Worm (Caenorhabditis elegans) whole organism, midembryonic: ENCODE results near the gene srbc-43.

Source experiments
- T22C8.4 ChIP-seq: fragments of 200-800 bp; sonication (Bioruptor generic); IDR thresholded peaks from 2 replicates; pipeline ENCODE4 v1.3.6; 2022; ENCODE audit warnings: missing genetic modification characterization, missing compliant biosample characterization
- cog-1 ChIP-seq: sonication (generic microtip); optimal IDR thresholded peaks from 2 replicates; lab custom pipeline; 2016; ENCODE audit warnings: missing genetic modification characterization, missing compliant biosample characterization
- flt-1 ChIP-seq: fragments of 200-800 bp; sonication (Bioruptor generic); IDR thresholded peaks from 2 replicates; pipeline ENCODE4 v1.3.6; 2022; ENCODE audit warnings: missing genetic modification characterization, missing compliant biosample characterization
- klf-2 ChIP-seq: fragments of 200-800 bp; sonication (Bioruptor generic); conservative IDR thresholded peaks from 2 replicates; pipeline ENCODE4 v1.3.6; 2022; ENCODE audit warnings: missing genetic modification reagents, missing genetic modification characterization, missing compliant biosample characterization
- med-1 ChIP-seq: sonication (generic microtip); optimal IDR thresholded peaks from 2 replicates; lab custom pipeline; 2017; ENCODE audit warnings: missing genetic modification characterization, mild to moderate bottlenecking, missing compliant biosample characterization, antibody characterized with exemption, missing genetic modification reagents; ENCODE audit not compliant: insufficient read depth
- ref-1 ChIP-seq: fragments of 200-800 bp; sonication (Bioruptor generic); conservative IDR thresholded peaks from 2 replicates; pipeline ENCODE4 v1.3.6; 2022; ENCODE audit warnings: missing genetic modification reagents, missing genetic modification characterization, missing compliant biosample characterization
- tab-1 ChIP-seq: fragments of 200-800 bp; sonication (Bioruptor generic); IDR thresholded peaks from 2 replicates; pipeline ENCODE4 v1.3.6; 2022; ENCODE audit warnings: missing genetic modification characterization, missing compliant biosample characterization
- ztf-23 ChIP-seq: fragments of 200-800 bp; sonication (Bioruptor generic); IDR thresholded peaks from 2 replicates; pipeline ENCODE4 v1.3.6; 2022; ENCODE audit warnings: missing genetic modification reagents, missing genetic modification characterization, missing compliant biosample characterization
- ztf-29 ChIP-seq: fragments of 200-800 bp; sonication (Bioruptor generic); IDR thresholded peaks from 2 replicates; pipeline ENCODE4 v1.3.6; 2022; ENCODE audit warnings: missing genetic modification reagents, missing genetic modification characterization, missing compliant biosample characterization

Gene srbc-43

DNA sequence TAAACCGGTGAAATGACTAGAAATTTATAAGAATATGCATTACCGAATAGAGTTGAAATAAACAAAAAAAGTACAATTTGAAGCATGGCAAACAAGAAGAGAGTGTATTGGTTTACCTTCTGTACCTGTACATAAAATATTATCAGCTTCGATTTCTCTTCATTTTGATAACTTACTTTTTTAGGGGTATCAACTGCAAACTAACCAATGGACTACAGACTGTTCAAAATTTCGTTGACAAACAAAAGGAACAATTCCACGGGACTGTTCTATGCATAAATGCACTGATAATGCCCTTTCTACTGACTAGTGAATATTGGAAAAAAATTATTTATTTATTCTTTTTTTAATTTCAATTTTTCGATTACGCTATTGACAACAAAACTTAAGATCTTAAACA lies 7.7 kb upstream of the srbc-43 start, which contains the start of gene ugt-6:
Gene ugt-6, minus strand, starts transcription at position 233 of the 400 bp plus-strand sequence.
- TF ChIP-seq cog-1 (no peak), T22C8.4 (GFP tag; lab: Robert Waterston, UW) (no peak), flt-1 (GFP tag; lab: Robert Waterston, UW) (no peak), tab-1 (GFP tag; lab: Robert Waterston, UW) (no peak), ztf-29 (GFP tag; lab: Robert Waterston, UW) (no peak), klf-2 (no peak), med-1 (GFP tag; lab: Kevin White, UChicago) (no peak)

- TF ChIP-seq med-1 (GFP tag; lab: Kevin White, UChicago) (no peak), tab-1 (GFP tag; lab: Robert Waterston, UW) (no peak), ref-1 (no peak), cog-1 (no peak), flt-1 (GFP tag; lab: Robert Waterston, UW) (no peak), T22C8.4 (GFP tag; lab: Robert Waterston, UW) (no peak), klf-2 (no peak), ztf-29 (GFP tag; lab: Robert Waterston, UW) (no peak), ztf-23 (GFP tag; lab: Robert Waterston, UW) (no peak)
These were observed 6.7 kb upstream of the srbc-43 start for ce11 chrV:12796908-12797490.

- TF ChIP-seq med-1 (GFP tag; lab: Kevin White, UChicago) (no peak), flt-1 (GFP tag; lab: Robert Waterston, UW) (no peak), klf-2 (no peak), ztf-23 (GFP tag; lab: Robert Waterston, UW) (no peak), tab-1 (GFP tag; lab: Robert Waterston, UW) (no peak), ref-1 (no peak), cog-1 (no peak), ztf-29 (GFP tag; lab: Robert Waterston, UW) (no peak), T22C8.4 (GFP tag; lab: Robert Waterston, UW) (no peak)
These were observed 5.6 kb upstream of the srbc-43 start for ce11 chrV:12795927-12796326.

DNA sequence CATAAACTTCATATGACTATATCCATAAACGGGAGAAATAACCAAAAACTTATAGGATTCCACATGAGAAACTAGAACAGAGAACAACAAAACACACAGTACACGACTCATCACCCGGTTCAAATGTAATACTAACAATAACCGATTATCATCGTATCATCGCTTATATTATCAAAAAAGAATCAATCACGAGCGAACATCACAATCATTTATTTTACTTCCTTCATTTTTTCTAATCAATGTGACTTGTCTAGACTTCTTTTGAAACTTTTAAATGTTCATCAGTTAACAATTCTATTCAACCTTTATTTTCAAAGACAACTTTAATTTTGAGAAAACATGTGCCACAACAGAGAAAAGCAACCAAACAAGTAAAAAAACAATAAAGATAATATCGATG lies 4.9 kb upstream of the srbc-43 start, which contains the start of gene ugt-4:
Gene ugt-4, minus strand, starts transcription at position 141 of the 400 bp plus-strand sequence.
- no peak for TF ChIP-seq med-1 (GFP tag; lab: Kevin White, UChicago)
- no peak for TF ChIP-seq tab-1 (GFP tag; lab: Robert Waterston, UW)
- TF ChIP-seq ztf-29 (GFP tag; lab: Robert Waterston, UW) = no peak
- TF ChIP-seq cog-1 = no peak
- TF ChIP-seq ztf-23 (GFP tag; lab: Robert Waterston, UW) = no peak
- no peak for TF ChIP-seq flt-1 (GFP tag; lab: Robert Waterston, UW)
- TF ChIP-seq ref-1 = no peak
- TF ChIP-seq T22C8.4 (GFP tag; lab: Robert Waterston, UW) = no peak
- TF ChIP-seq klf-2 = no peak

DNA sequence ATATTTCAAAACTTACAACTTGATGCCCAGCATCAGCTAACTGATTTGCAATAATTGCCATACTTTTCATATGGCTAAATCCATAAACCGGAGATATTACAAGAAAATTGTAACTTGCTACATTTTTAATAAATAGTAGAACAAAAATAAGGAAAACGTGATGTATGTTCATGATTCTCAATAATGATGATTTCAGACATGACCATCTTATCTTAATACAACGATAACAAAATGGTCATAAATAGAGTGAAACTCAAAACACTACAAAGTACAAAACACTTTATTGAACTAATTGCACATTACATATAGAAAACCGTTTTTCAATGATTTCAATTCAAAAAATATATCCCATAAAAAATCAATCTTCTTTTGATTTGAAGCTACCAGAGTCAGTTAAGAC lies 2.4 kb upstream of the srbc-43 start, which contains the start of gene ugt-5:
Gene ugt-5, minus strand, starts transcription at position 214 of the 400 bp plus-strand sequence.
- no peak for TF ChIP-seq ztf-23 (GFP tag; lab: Robert Waterston, UW)
- no peak for TF ChIP-seq cog-1
- no peak for TF ChIP-seq ztf-29 (GFP tag; lab: Robert Waterston, UW)
- TF ChIP-seq flt-1 (GFP tag; lab: Robert Waterston, UW) = no peak
- no peak for TF ChIP-seq T22C8.4 (GFP tag; lab: Robert Waterston, UW)
- TF ChIP-seq ref-1 = no peak

DNA sequence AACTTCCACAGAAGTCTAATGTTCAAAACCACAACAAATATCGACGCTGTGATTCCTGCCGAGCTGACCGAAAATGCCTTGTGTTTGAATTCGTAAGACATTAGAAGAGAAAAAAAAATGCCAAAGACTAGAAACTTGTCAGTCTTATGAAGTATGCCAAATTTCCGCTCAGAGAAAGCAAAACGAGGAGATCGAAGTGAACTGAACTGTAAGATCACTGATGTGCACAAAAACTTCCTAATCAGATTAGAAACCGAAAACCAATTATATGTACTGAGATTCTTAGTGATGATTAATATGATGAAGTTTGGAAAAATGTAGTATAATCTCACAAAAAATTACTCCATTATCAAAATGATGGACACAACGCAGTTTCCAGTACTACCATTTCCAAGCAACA lies 1.9 kb downstream of the srbc-43 start, which contains the start of gene srbc-44:
Gene srbc-44, minus strand, starts transcription at position 101 of the 400 bp plus-strand sequence.
- no peak for TF ChIP-seq med-1 (GFP tag; lab: Kevin White, UChicago)
- no peak for TF ChIP-seq flt-1 (GFP tag; lab: Robert Waterston, UW)
- TF ChIP-seq ref-1 = no peak
- no peak for TF ChIP-seq tab-1 (GFP tag; lab: Robert Waterston, UW)
- no peak for TF ChIP-seq ztf-29 (GFP tag; lab: Robert Waterston, UW)
- TF ChIP-seq T22C8.4 (GFP tag; lab: Robert Waterston, UW) = no peak
- no peak for TF ChIP-seq ztf-23 (GFP tag; lab: Robert Waterston, UW)
- TF ChIP-seq klf-2 = no peak
- TF ChIP-seq cog-1 = no peak

DNA sequence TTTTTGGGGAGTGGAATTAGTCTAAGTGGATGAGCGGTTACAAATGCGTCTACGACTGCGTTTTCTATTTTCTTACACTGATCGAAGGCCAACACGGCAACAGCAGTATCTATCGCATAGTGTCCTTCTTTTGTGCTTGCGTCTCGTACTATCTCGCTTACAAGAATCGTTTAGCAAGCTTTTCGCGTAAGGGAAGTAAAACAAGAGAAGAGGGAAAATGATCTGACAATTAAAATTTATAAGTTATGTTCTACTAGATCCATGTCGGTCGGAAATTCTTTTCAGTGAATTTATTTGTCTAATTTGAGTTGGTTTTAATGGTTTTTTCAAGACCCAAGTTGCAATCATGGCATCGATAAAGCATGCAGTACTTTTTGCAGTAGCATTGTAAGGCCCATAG lies 3.3 kb downstream of the srbc-43 start, which contains the start of gene fkb-4:
Gene fkb-4, minus strand, starts transcription at position 101 of the 400 bp plus-strand sequence.
- TF ChIP-seq flt-1 (GFP tag; lab: Robert Waterston, UW) (no peak), ztf-23 (GFP tag; lab: Robert Waterston, UW) (no peak), cog-1 (no peak), ztf-29 (GFP tag; lab: Robert Waterston, UW) (no peak), med-1 (GFP tag; lab: Kevin White, UChicago) (no peak), T22C8.4 (GFP tag; lab: Robert Waterston, UW) (no peak), klf-2 (no peak), ref-1 (no peak), tab-1 (GFP tag; lab: Robert Waterston, UW) (no peak)

DNA sequence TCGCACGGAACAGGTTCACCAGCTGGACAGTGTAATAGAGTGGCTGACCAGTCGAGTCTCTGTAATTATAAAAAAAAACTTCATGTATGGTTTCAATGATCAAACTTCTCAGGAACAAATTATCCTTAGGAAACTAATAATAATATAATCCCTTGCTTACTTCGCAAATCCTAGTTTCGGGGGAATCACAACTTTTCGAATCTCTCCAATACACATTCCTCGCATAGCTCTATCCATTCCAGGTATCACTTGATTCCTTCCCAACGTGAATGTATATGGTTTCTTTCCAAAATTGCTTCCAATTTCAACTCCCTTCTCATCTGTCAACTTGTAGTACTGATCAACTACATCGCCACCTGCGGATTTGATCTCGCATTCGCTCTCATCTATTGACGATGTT lies 4.0 kb downstream of the srbc-43 start:
- TF ChIP-seq flt-1 (GFP tag; lab: Robert Waterston, UW) (no peak), med-1 (GFP tag; lab: Kevin White, UChicago) (no peak), klf-2 (no peak), ztf-29 (GFP tag; lab: Robert Waterston, UW) (no peak), ref-1 (no peak), ztf-23 (GFP tag; lab: Robert Waterston, UW) (no peak), T22C8.4 (GFP tag; lab: Robert Waterston, UW) (no peak)

DNA sequence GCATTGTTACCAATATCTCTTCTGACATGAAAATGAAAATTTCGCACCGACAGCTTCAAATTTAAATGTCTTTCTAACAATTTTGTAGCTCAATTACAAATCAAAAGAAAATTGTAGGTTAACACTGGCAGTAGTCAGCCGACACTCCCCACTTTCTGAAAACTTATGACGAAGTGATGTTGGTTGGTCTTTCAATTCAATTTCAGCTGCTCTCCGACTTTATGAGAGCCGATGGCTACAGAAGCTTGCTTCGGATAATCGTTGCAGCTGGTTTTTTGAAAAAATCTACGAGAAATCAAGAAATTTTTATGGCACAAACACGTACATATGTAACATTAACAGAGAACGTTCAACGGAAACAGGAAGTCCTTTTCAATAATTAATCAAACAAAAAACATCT lies 5.5 kb downstream of the srbc-43 start, which contains the start of gene sre-20:
Gene sre-20, minus strand, starts transcription at position 101 of the 400 bp plus-strand sequence.
- no peak for TF ChIP-seq ztf-23 (GFP tag; lab: Robert Waterston, UW)

DNA sequence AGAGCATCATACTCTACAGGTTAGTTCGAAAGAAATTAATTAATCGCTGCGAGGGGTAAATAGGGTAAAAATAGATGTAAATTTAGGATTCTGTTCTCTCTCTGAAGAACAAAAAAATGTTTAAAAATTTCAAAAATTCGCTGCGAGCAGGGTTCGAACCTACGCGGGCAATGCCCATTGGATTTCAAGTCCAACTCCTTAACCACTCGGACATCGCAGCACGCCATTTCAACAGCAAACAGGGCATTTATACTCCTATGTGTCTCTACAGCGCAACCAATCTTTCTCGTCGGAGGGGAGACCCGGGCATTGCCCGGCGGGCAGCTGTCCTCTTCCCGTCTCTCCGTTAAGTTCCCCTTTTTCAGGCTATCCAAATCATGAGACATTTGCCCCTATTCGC lies 10.1 kb downstream of the srbc-43 start:
- TF ChIP-seq med-1 (GFP tag; lab: Kevin White, UChicago) (peak; percentile 67), tab-1 (GFP tag; lab: Robert Waterston, UW) (peak; percentile 96), klf-2 (peak; percentile 98), cog-1 (peak; percentile 58), ztf-29 (GFP tag; lab: Robert Waterston, UW) (peak; percentile 96), ztf-23 (GFP tag; lab: Robert Waterston, UW) (peak; percentile 97), ref-1 (peak; percentile 90), flt-1 (GFP tag; lab: Robert Waterston, UW) (peak; percentile 97), T22C8.4 (GFP tag; lab: Robert Waterston, UW) (peak; percentile 93)
